Fruit fly (Drosophila melanogaster): Measurements from ENCODE around the gene Ulp1.

Ulp1 gene

dm6 chrX:19189903-19190302 is 18.1 kb downstream of the Ulp1 start, which contains the start of gene HP1D3csd (continued):
- TF ChIP-seq Aef1 (GFP tag; IDR thresholded peaks at IDR 0.05) (no peak), mld (GFP tag; IDR thresholded peaks at IDR 0.05; ENCODE audit: partially characterized antibody) (0 out of 3 replicates have a peak, but pooled peaks have one; percentile 27), Med (GFP tag) (peak; percentile 52), CTCF (GFP tag; optimal IDR thresholded peaks at IDR 0.05) (peak; percentile 25), CG32772 (GFP tag; IDR thresholded peaks at IDR 0.05) (peak; percentile 73), CG8944 (GFP tag; optimal IDR thresholded peaks at IDR 0.05) (no peak), CG11504 (tag; optimal IDR thresholded peaks at IDR 0.05) (no peak), CG3407 (GFP tag; optimal IDR thresholded peaks at IDR 0.05) (no peak), MBD-R2 (GFP tag; IDR thresholded peaks at IDR 0.05) (0 out of 2 replicates have a peak, but pooled peaks have one; percentile 14), pzg (GFP tag; optimal IDR thresholded peaks at IDR 0.05) (peak; percentile 9), Lim3 (GFP tag; IDR thresholded peaks at IDR 0.05) (no peak), phol (tag; optimal IDR thresholded peaks at IDR 0.05) (peak; percentile 84), E2f2 (GFP tag; IDR thresholded peaks at IDR 0.05) (peak; percentile 72), fru (optimal IDR thresholded peaks at IDR 0.05) (no peak), zfh1 (GFP tag; IDR thresholded peaks at IDR 0.05) (no peak), CG6654 (GFP tag; optimal IDR thresholded peaks at IDR 0.05) (peak; percentile 98), Abd-B (GFP tag; optimal IDR thresholded peaks at IDR 0.05) (peak; percentile 33)

- TF ChIP-seq croc (GFP tag; conservative IDR thresholded peaks at IDR 0.05) (no peak), Hmr (GFP tag; optimal IDR thresholded peaks at IDR 0.05) (no peak), insv (GFP tag; optimal IDR thresholded peaks at IDR 0.05) (no peak), CG7556 (GFP tag; optimal IDR thresholded peaks at IDR 0.05) (peak; percentile 55), CG6854 (GFP tag; optimal IDR thresholded peaks at IDR 0.05) (no peak), CG31224 (GFP tag; IDR thresholded peaks at IDR 0.05) (no peak), btn (GFP tag; optimal IDR thresholded peaks at IDR 0.05) (no peak), zfh2 (GFP tag; optimal IDR thresholded peaks at IDR 0.05) (peak; percentile 60), Drgx (GFP tag; IDR thresholded peaks at IDR 0.05) (peak; percentile 72), sob (GFP tag; IDR thresholded peaks at IDR 0.05) (peak; percentile 25; the same call in 1 of the 2 replicates), CG1792 (GFP tag; optimal IDR thresholded peaks at IDR 0.05) (no peak), run (tag; optimal IDR thresholded peaks at IDR 0.05) (no peak), pita (GFP tag; optimal IDR thresholded peaks at IDR 0.05) (no peak), CG7271 (tag; optimal IDR thresholded peaks at IDR 0.05) (no peak), NK7.1 (GFP tag; optimal IDR thresholded peaks at IDR 0.05) (peak; percentile 52), tgo (GFP tag; IDR thresholded peaks at IDR 0.05) (peak; percentile 55), Med (GFP tag) (peak; percentile 94), gce (GFP tag; IDR thresholded peaks at IDR 0.05) (no peak), CG7963 (GFP tag; IDR thresholded peaks at IDR 0.05; ENCODE audit: partially characterized antibody) (no peak), Usf (GFP tag; optimal IDR thresholded peaks at IDR 0.05) (no peak), toy (GFP tag; IDR thresholded peaks at IDR 0.05) (no peak), lmd (GFP tag; IDR thresholded peaks at IDR 0.05) (peak; percentile 37), Doc3 (GFP tag; IDR thresholded peaks at IDR 0.05; ENCODE audit: partially characterized antibody) (no peak), CrebB (tag; optimal IDR thresholded peaks at IDR 0.05) (peak; percentile 29), sens (GFP tag) (peak; percentile 86), CG18599 (GFP tag; optimal IDR thresholded peaks at IDR 0.05) (peak; percentile 36), CG4360 (GFP tag; IDR thresholded peaks at IDR 0.05) (no peak), E2f2 (GFP tag; IDR thresholded peaks at IDR 0.05) (peak; percentile 39; the same call in 1 of the 2 replicates), p53 (GFP tag; optimal IDR thresholded peaks at IDR 0.05) (no peak), CG18011 (GFP tag; optimal IDR thresholded peaks at IDR 0.05) (no peak), kay (GFP tag; optimal IDR thresholded peaks at IDR 0.05) (peak; percentile 59), vvl (GFP tag; IDR thresholded peaks at IDR 0.05) (peak; percentile 41; the same call in 1 of the 2 replicates), jigr1 (GFP tag; IDR thresholded peaks at IDR 0.05) (no peak), Asciz (GFP tag; optimal IDR thresholded peaks at IDR 0.05) (no peak), CG34422 (GFP tag; IDR thresholded peaks at IDR 0.05) (peak; percentile 32; the same call in 1 of the 3 replicates), CG16813 (GFP tag; IDR thresholded peaks at IDR 0.05; ENCODE audit: partially characterized antibody) (no peak), ems (GFP tag; optimal IDR thresholded peaks at IDR 0.05) (peak; percentile 26)
These were observed 20.3 kb downstream of the Ulp1 start, which contains the start of gene Mec2 for dm6 chrX:19187624-19188085. Mec2 (plus strand) TSS chrX:19188035.

All from whole organism, embryonic.